Fruit fly (Drosophila melanogaster) whole organism, embryonic: ENCODE data around the gene CG33640.

Experiments used
- BtbVII ChIP-seq: fragments of 200-800 bp; sonication (Bioruptor generic); optimal IDR thresholded peaks from 3 replicates; lab custom pipeline; 2017; ENCODE audit warnings: missing biosample characterization, mild to moderate bottlenecking, missing genetic modification characterization
- CG10959 ChIP-seq: fragments of 200-800 bp; sonication (Bioruptor generic); IDR thresholded peaks from 2 replicates; pipeline ENCODE4 v1.3.6; 2022; ENCODE audit warnings: missing biosample characterization, missing genetic modification characterization
- CG12155 ChIP-seq: fragments of 200-800 bp; sonication (Bioruptor generic); optimal IDR thresholded peaks from 3 replicates; lab custom pipeline; 2016; ENCODE audit warnings: missing biosample characterization, missing genetic modification characterization
- CG15073 ChIP-seq: fragments of 200-800 bp; sonication (Bioruptor generic); optimal IDR thresholded peaks from 2 replicates; lab custom pipeline; 2016; ENCODE audit warnings: missing biosample characterization, missing genetic modification characterization
- CG1647 ChIP-seq: fragments of 200-800 bp; sonication (Bioruptor generic); optimal IDR thresholded peaks from 3 replicates; lab custom pipeline; 2016; ENCODE audit warnings: missing biosample characterization, missing genetic modification characterization
- CG18262 ChIP-seq: fragments of 200-800 bp; optimal IDR thresholded peaks from 3 replicates; lab custom pipeline; 2019; ENCODE audit warnings: missing biosample characterization, mild to moderate bottlenecking, missing genetic modification characterization, moderate library complexity
- CG18619 ChIP-seq: fragments of 200-800 bp; sonication (Bioruptor generic); optimal IDR thresholded peaks from 3 replicates; lab custom pipeline; 2017; ENCODE audit warnings: missing biosample characterization, mild to moderate bottlenecking, missing genetic modification characterization
- CG3163 ChIP-seq: fragments of 200-800 bp; sonication (Bioruptor generic); optimal IDR thresholded peaks from 3 replicates; lab custom pipeline; 2016; ENCODE audit warnings: missing biosample characterization, missing genetic modification characterization
- CG4404 ChIP-seq: fragments of 200-800 bp; sonication (Bioruptor generic); IDR thresholded peaks from 2 replicates; pipeline ENCODE4 v1.3.6; 2022; ENCODE audit warnings: missing biosample characterization, missing genetic modification characterization
- CG6254 ChIP-seq: fragments of 200-800 bp; sonication (Bioruptor generic); optimal IDR thresholded peaks from 3 replicates; lab custom pipeline; 2017; ENCODE audit warnings: mild to moderate bottlenecking, missing biosample characterization, missing genetic modification reagents, missing genetic modification characterization
- CG6765 ChIP-seq: fragments of 200-800 bp; sonication (Bioruptor generic); optimal IDR thresholded peaks from 3 replicates; lab custom pipeline; 2017; ENCODE audit warnings: missing biosample characterization, mild to moderate bottlenecking, missing genetic modification characterization
- CG6854 ChIP-seq: fragments of 200-800 bp; sonication (Bioruptor generic); optimal IDR thresholded peaks from 3 replicates; lab custom pipeline; 2017; ENCODE audit warnings: missing biosample characterization, mild to moderate bottlenecking, missing genetic modification characterization
- CG7928 ChIP-seq: fragments of 200-800 bp; sonication (Bioruptor generic); optimal IDR thresholded peaks from 2 replicates; lab custom pipeline; 2017; ENCODE audit warnings: missing biosample characterization, mild to moderate bottlenecking, missing genetic modification characterization
- CG9876 ChIP-seq: fragments of 200-800 bp; sonication (Bioruptor generic); optimal IDR thresholded peaks from 2 replicates; lab custom pipeline; 2016; ENCODE audit warnings: missing biosample characterization, missing genetic modification characterization
- Dfd ChIP-seq, 2 experiments: fragments of >200 bp; optimal IDR thresholded peaks; 2 replicates each; lab custom pipeline; 2017; ENCODE audit warnings: missing biosample characterization in 2 of 2, missing genetic modification characterization in 2 of 2
- Fer3 ChIP-seq: fragments of 200-800 bp; sonication (Bioruptor generic); optimal IDR thresholded peaks from 2 replicates; lab custom pipeline; 2018; ENCODE audit warnings: missing biosample characterization, mild to moderate bottlenecking, missing genetic modification characterization, moderate library complexity
- HHEX ChIP-seq: fragments of 200-800 bp; sonication (Bioruptor generic); optimal IDR thresholded peaks from 3 replicates; lab custom pipeline; 2017; ENCODE audit warnings: missing biosample characterization, mild to moderate bottlenecking, missing genetic modification characterization, missing genetic modification reagents
- Hmx ChIP-seq: fragments of 200-800 bp; sonication (Bioruptor generic); optimal IDR thresholded peaks from 2 replicates; lab custom pipeline; 2016; ENCODE audit warnings: missing biosample characterization, missing genetic modification characterization
- MTF-1 ChIP-seq: fragments of 200-800 bp; sonication (Bioruptor generic); optimal IDR thresholded peaks from 2 replicates; lab custom pipeline; 2018; ENCODE audit warnings: missing biosample characterization, mild to moderate bottlenecking, missing genetic modification characterization, borderline replicate concordance
- Meics ChIP-seq: fragments of 200-800 bp; sonication (Bioruptor generic); optimal IDR thresholded peaks from 2 replicates; lab custom pipeline; 2017; ENCODE audit warnings: missing biosample characterization, mild to moderate bottlenecking, missing genetic modification characterization
- Scr ChIP-seq: fragments of 200-800 bp; sonication (Bioruptor generic); IDR thresholded peaks from 2 replicates; pipeline ENCODE4 v1.3.6; 2022; ENCODE audit warnings: missing biosample characterization, missing genetic modification characterization; ENCODE audit not compliant: partially characterized antibody
- Sin3A ChIP-seq: fragments of >200 bp; optimal IDR thresholded peaks from 2 replicates; lab custom pipeline; 2018
- Six4 ChIP-seq: fragments of 200-800 bp; sonication (Bioruptor generic); optimal IDR thresholded peaks from 2 replicates; lab custom pipeline; 2016; ENCODE audit warnings: missing biosample characterization, missing genetic modification characterization
- Vsx1 ChIP-seq: fragments of 200-800 bp; sonication (Bioruptor generic); optimal IDR thresholded peaks from 2 replicates; lab custom pipeline; 2017; ENCODE audit warnings: missing biosample characterization, mild to moderate bottlenecking, missing genetic modification characterization, missing genetic modification reagents
- ash1 ChIP-seq: fragments of 200-800 bp; sonication (Bioruptor generic); optimal IDR thresholded peaks from 2 replicates; lab custom pipeline; 2018; ENCODE audit warnings: missing biosample characterization, mild to moderate bottlenecking, missing genetic modification characterization
- bbx ChIP-seq: fragments of 200-800 bp; sonication (Bioruptor generic); IDR thresholded peaks from 2 replicates; pipeline ENCODE4 v1.3.6; 2022; ENCODE audit warnings: missing biosample characterization, missing genetic modification characterization; ENCODE audit not compliant: partially characterized antibody
- cato ChIP-seq: fragments of 200-800 bp; sonication (Bioruptor generic); optimal IDR thresholded peaks from 2 replicates; lab custom pipeline; 2016; ENCODE audit warnings: missing biosample characterization, missing genetic modification characterization, borderline replicate concordance
- chm ChIP-seq: fragments of 200-800 bp; sonication (Bioruptor generic); IDR thresholded peaks from 2 replicates; pipeline ENCODE4 v1.3.6; 2022; ENCODE audit warnings: missing biosample characterization, missing genetic modification characterization
- corto ChIP-seq: fragments of 200-800 bp; sonication (Bioruptor generic); optimal IDR thresholded peaks from 2 replicates; lab custom pipeline; 2016; ENCODE audit warnings: missing biosample characterization, mild to moderate bottlenecking, missing genetic modification characterization, moderate library complexity
- crc ChIP-seq: fragments of 200-800 bp; sonication (Bioruptor generic); optimal IDR thresholded peaks from 2 replicates; lab custom pipeline; 2016; ENCODE audit warnings: missing biosample characterization, missing genetic modification characterization
- crp ChIP-seq, 2 experiments: fragments of 200-800 bp; sonication (Bioruptor generic); optimal IDR thresholded peaks; 2 replicates in 1 of 2; 3 replicates in 1 of 2; lab custom pipeline; 2017; ENCODE audit warnings: missing biosample characterization in 2 of 2, missing genetic modification characterization in 2 of 2, mild to moderate bottlenecking in 1 of 2, moderate library complexity in 1 of 2
- dmrt11E ChIP-seq: fragments of 200-800 bp; sonication (Bioruptor generic); optimal IDR thresholded peaks from 3 replicates; lab custom pipeline; 2018; ENCODE audit warnings: missing biosample characterization, mild to moderate bottlenecking, missing genetic modification characterization, moderate library complexity
- dysf ChIP-seq: fragments of 200-800 bp; sonication (Bioruptor generic); IDR thresholded peaks from 3 replicates; pipeline ENCODE4 v1.3.6; 2022; ENCODE audit warnings: missing biosample characterization, missing genetic modification characterization
- fd3F ChIP-seq: fragments of 200-800 bp; sonication (Bioruptor generic); optimal IDR thresholded peaks from 2 replicates; lab custom pipeline; 2018; ENCODE audit warnings: missing biosample characterization, mild to moderate bottlenecking, missing genetic modification characterization, moderate library complexity
- gsb ChIP-seq: fragments of 200-800 bp; sonication (Bioruptor generic); IDR thresholded peaks from 2 replicates; pipeline ENCODE4 v1.3.6; 2022; ENCODE audit warnings: missing biosample characterization, missing genetic modification characterization
- her ChIP-seq: fragments of 200-800 bp; sonication (Bioruptor generic); optimal IDR thresholded peaks from 2 replicates; lab custom pipeline; 2016; ENCODE audit warnings: missing biosample characterization, missing genetic modification characterization
- kay ChIP-seq: fragments of 200-800 bp; sonication (Bioruptor generic); optimal IDR thresholded peaks from 2 replicates; lab custom pipeline; 2016; ENCODE audit warnings: missing biosample characterization, missing genetic modification characterization
- lov ChIP-seq, 2 experiments: fragments of 200-800 bp in 1 of 2; fragments of >200 bp in 1 of 2; sonication (Bioruptor generic) in 1 of 2; IDR thresholded peaks in 1 of 2; optimal IDR thresholded peaks in 1 of 2; 2 replicates in 1 of 2; 3 replicates in 1 of 2; pipeline versions ENCODE4 v1.3.6 to Lab custom; 2017 to 2022; ENCODE audit warnings: missing biosample characterization in 1 of 2, missing genetic modification characterization in 1 of 2
- nerfin-2 ChIP-seq: fragments of 200-800 bp; sonication (Bioruptor generic); IDR thresholded peaks from 2 replicates; pipeline ENCODE4 v1.3.6; 2022; ENCODE audit warnings: missing biosample characterization, missing genetic modification characterization; ENCODE audit not compliant: partially characterized antibody
- phol ChIP-seq: fragments of 200-800 bp; sonication (Bioruptor generic); optimal IDR thresholded peaks from 3 replicates; lab custom pipeline; 2018; ENCODE audit warnings: missing biosample characterization, mild to moderate bottlenecking, missing genetic modification characterization, moderate library complexity
- pros ChIP-seq: fragments of 200-800 bp; sonication (Bioruptor generic); optimal IDR thresholded peaks from 3 replicates; lab custom pipeline; 2019; ENCODE audit warnings: missing biosample characterization, mild to moderate bottlenecking, missing genetic modification characterization, moderate library complexity
- pzg ChIP-seq: fragments of 200-800 bp; sonication (Bioruptor generic); optimal IDR thresholded peaks from 3 replicates; lab custom pipeline; 2018; ENCODE audit warnings: missing biosample characterization, mild to moderate bottlenecking, missing genetic modification characterization, moderate library complexity
- ranshi ChIP-seq: fragments of 200-800 bp; sonication (Bioruptor generic); IDR thresholded peaks from 2 replicates; pipeline ENCODE4 v1.3.6; 2022; ENCODE audit warnings: missing biosample characterization, missing genetic modification characterization
- salm ChIP-seq: fragments of 200-800 bp; sonication (Bioruptor generic); optimal IDR thresholded peaks from 2 replicates; lab custom pipeline; 2018; ENCODE audit warnings: missing biosample characterization, mild to moderate bottlenecking, missing genetic modification characterization
- sc ChIP-seq, 3 experiments: fragments of >200 bp in 2 of 3; fragments of 200-800 bp in 1 of 3; sonication (Bioruptor generic) in 1 of 3; optimal IDR thresholded peaks; 2 replicates in 2 of 3; 3 replicates in 1 of 3; lab custom pipeline; 2017; ENCODE audit warnings: mild to moderate bottlenecking in 1 of 3, missing biosample characterization in 1 of 3, missing genetic modification characterization in 1 of 3, missing genetic modification reagents in 1 of 3
- zen2 ChIP-seq: fragments of 200-800 bp; sonication (Bioruptor generic); IDR thresholded peaks from 3 replicates; pipeline ENCODE4 v1.3.6; 2022; ENCODE audit warnings: missing biosample characterization, missing genetic modification characterization; ENCODE audit not compliant: partially characterized antibody

Gene CG33640

DNA sequence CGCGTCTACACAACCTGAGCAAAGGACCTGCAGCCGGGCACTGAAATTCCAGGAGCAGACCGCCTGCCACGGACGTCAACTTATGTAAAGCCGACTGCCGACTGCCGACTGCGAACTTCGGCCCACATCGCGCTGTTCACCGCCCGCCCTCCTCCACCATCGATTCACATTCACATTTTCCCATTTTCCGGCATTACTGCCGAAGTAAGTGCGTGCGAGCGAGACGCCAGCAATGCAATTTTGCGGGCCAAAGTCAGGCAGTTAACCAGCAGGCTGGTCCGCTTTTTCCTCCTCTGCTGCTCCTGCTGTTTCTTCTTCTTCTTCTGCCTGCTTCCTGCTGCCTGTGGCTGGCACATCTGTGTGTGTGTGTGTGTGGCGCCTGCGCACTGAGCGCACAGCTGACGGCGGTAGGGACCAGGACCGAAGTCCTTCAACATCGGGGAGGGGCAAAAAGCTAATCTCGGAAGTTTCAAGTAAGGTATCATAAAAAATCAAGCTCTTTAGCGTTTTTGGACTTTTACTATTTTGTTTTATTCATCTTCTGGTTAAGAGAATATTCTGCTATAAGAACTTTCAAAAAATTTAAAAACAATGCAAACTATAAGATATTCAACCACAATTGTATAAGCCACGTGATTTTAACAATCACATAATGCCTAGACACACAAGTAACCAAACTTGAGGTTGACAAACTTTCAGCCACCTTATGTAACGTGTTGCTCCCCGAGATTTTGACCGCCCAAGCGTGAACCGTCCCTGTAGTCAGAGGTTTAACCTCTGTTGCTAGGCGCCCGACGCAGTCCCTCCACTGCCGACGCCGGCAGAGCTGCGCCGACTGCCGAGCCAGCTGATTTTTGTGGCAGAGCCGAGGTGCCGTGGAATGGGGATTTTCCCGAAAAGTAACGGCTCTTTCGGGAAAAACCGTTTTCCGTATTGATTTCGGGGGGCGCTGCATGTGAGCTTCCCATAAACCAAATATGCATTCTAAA lies 20.4 kb downstream of the CG33640 start (continued):
- TF ChIP-seq CG1647 (peak; percentile 14), salm (tag; lab: Kevin White, UChicago) (no peak), her (GFP tag; lab: Kevin White, UChicago) (no peak), MTF-1 (GFP tag; lab: Kevin White, UChicago) (no peak), fd3F (GFP tag; lab: Kevin White, UChicago) (no peak), sc (optimal IDR thresholded peaks at IDR 0.05; lab: Kevin White, UChicago) (no peak), sc (GFP tag; optimal IDR thresholded peaks at IDR 0.05; lab: Kevin White, UChicago) (no peak), CG7928 (no peak), cato (no peak), lov (optimal IDR thresholded peaks at IDR 0.05; lab: Kevin White, UChicago) (no peak), lov (GFP tag; IDR thresholded peaks at IDR 0.05; lab: Robert Waterston, UW) (0 out of 3 replicates have a peak, but pooled peaks have one; percentile 36), Dfd (GFP tag; optimal IDR thresholded peaks at IDR 0.05; lab: Kevin White, UChicago) (peak in 1 of 2 experiments; percentile 72), Six4 (peak; percentile 35), ash1 (GFP tag; lab: Kevin White, UChicago) (no peak), pros (GFP tag; lab: Kevin White, UChicago) (no peak), CG6765 (peak; percentile 21), CG18262 (peak; percentile 69), Fer3 (peak; percentile 8), Hmx (GFP tag; lab: Kevin White, UChicago) (peak; percentile 45), CG10959 (GFP tag; lab: Robert Waterston, UW) (0 out of 2 replicates have a peak, but pooled peaks have one; percentile 46), gsb (GFP tag; lab: Robert Waterston, UW) (no peak), CG15073 (GFP tag; lab: Kevin White, UChicago) (no peak), Vsx1 (GFP tag; lab: Kevin White, UChicago) (no peak), dmrt11E (tag; lab: Kevin White, UChicago) (peak; percentile 58), ranshi (0 out of 2 replicates have a peak, but pooled peaks have one; percentile 38), kay (GFP tag; lab: Kevin White, UChicago) (peak; percentile 30), phol (tag; lab: Kevin White, UChicago) (peak; percentile 49), CG3163 (GFP tag; lab: Kevin White, UChicago) (peak; percentile 21), corto (GFP tag; lab: Kevin White, UChicago) (no peak), chm (GFP tag; lab: Robert Waterston, UW) (no peak), bbx (GFP tag; lab: Robert Waterston, UW) (0 out of 2 replicates have a peak, but pooled peaks have one; percentile 38), crp (GFP tag; optimal IDR thresholded peaks at IDR 0.05; lab: Kevin White, UChicago) (peak in 1 of 2 experiments; percentile 56), CG18619 (peak; percentile 30), CG6854 (GFP tag; lab: Kevin White, UChicago) (no peak), nerfin-2 (GFP tag; lab: Robert Waterston, UW) (no peak), zen2 (GFP tag; lab: Robert Waterston, UW) (no peak), BtbVII (no peak), CG6254 (GFP tag; lab: Kevin White, UChicago) (no peak), Meics (peak; percentile 76), CG4404 (peak; percentile 72), CG9876 (GFP tag; lab: Kevin White, UChicago) (peak; percentile 35), CG12155 (GFP tag; lab: Kevin White, UChicago) (peak; percentile 26), HHEX (GFP tag; lab: Kevin White, UChicago) (peak; percentile 21), Scr (GFP tag; lab: Robert Waterston, UW) (no peak), crc (GFP tag; lab: Kevin White, UChicago) (no peak), Sin3A (lab: Kevin White, UChicago) (no peak), pzg (GFP tag; lab: Kevin White, UChicago) (no peak), dysf (peak; percentile 64; the same call in 2 of the 3 replicates)
